Fruit fly (Drosophila melanogaster): Measurements from ENCODE around the gene Usp8.

DNA sequence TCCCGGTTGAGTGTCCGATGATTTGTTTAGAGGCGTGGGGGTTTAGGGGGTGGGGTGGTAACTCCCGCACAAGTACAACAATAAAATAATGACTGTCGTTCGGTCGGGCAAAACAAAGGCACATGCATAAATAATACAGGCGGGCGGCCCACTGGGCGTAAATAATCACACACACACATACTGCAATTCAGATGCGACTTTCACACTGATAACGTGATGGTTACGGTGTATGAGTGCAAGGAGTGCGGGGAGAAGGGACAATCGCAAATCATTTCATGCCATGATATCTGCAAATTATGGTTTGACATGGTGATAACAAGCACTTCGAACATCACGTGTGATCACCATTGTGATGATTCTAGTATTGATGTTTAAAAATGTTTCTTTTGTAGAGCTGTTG is 16.0 kb downstream of the Usp8 start:
- TF ChIP-seq CG17806 (tag; optimal IDR thresholded peaks at IDR 0.05) (no peak), EcR (GFP tag; optimal IDR thresholded peaks at IDR 0.05) (peak; percentile 8), CG13204 (GFP tag; optimal IDR thresholded peaks at IDR 0.05) (no peak), gl (tag; optimal IDR thresholded peaks at IDR 0.05) (no peak), CG15710 (tag; optimal IDR thresholded peaks at IDR 0.05) (no peak), Snoo (tag; optimal IDR thresholded peaks at IDR 0.05) (no peak), Ets98B (GFP tag; IDR thresholded peaks at IDR 0.05) (0 out of 2 replicates have a peak, but pooled peaks have one; percentile 19), D1 (tag; optimal IDR thresholded peaks at IDR 0.05) (no peak), rn (GFP tag; IDR thresholded peaks at IDR 0.05) (no peak)
